Fruit fly (Drosophila melanogaster): Measurements from ENCODE around the gene fzy.

The fzy gene

DNA sequence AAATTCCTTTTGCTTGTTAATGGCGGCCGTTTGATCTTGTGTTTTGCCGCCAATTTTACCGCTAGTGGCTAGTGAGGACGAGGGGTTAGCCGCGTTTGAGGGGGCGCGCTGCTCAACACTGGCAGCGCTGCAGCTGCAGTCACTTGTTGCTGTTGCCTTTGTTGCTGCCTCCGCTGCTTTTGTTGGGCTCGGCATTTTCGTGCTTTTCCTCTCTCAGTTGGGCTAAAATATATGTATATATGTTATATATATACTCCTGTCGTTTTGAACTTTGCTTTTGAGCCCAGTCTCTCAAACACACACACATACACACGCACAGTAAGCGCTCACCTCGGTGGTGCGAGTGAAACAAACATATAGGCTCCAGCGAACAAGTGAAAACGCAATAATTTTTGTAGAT is 14.1 kb downstream of the fzy start:
- TF ChIP-seq Vsx2 (GFP tag; optimal IDR thresholded peaks at IDR 0.05; ENCODE audit: partially characterized antibody) = no peak
- peak; percentile 28 for TF ChIP-seq rgr (GFP tag; optimal IDR thresholded peaks at IDR 0.05)
- no peak for TF ChIP-seq fru (GFP tag; optimal IDR thresholded peaks at IDR 0.05)
- TF ChIP-seq Abd-B (GFP tag; optimal IDR thresholded peaks at IDR 0.05) = no peak
- no peak for TF ChIP-seq Rel (GFP tag; optimal IDR thresholded peaks at IDR 0.05)
- TF ChIP-seq Rel (tag; optimal IDR thresholded peaks at IDR 0.05) = peak; percentile 60
- peak; percentile 74 for TF ChIP-seq sage (GFP tag; optimal IDR thresholded peaks at IDR 0.05)
- peak; percentile 20 for TF ChIP-seq Hnf4 (GFP tag; optimal IDR thresholded peaks at IDR 0.05)
- TF ChIP-seq brk (GFP tag; optimal IDR thresholded peaks at IDR 0.05) = peak; percentile 7

dm6 chr2L:16325515-16326257 is 14.9 kb downstream of the fzy start, which contains the start of gene cact:
cact (minus strand) TSS chr2L:16326207.
- no peak for TF ChIP-seq jim (GFP tag; optimal IDR thresholded peaks at IDR 0.05)
- peak; percentile 98 for TF ChIP-seq woc (GFP tag; optimal IDR thresholded peaks at IDR 0.05)
- TF ChIP-seq Jra (GFP tag; optimal IDR thresholded peaks at IDR 0.05) = peak; percentile 84
- TF ChIP-seq fru (GFP tag; optimal IDR thresholded peaks at IDR 0.05) = peak; percentile 96
- no peak for TF ChIP-seq pan (optimal IDR thresholded peaks at IDR 0.05)
- TF ChIP-seq CrebA (GFP tag; optimal IDR thresholded peaks at IDR 0.05; ENCODE audit: borderline replicate concordance) = no peak
- TF ChIP-seq Dif (GFP tag; optimal IDR thresholded peaks at IDR 0.05; ENCODE audit: partially characterized antibody) = peak; percentile 70
- TF ChIP-seq Hr78 (GFP tag; optimal IDR thresholded peaks at IDR 0.05) = no peak
- TF ChIP-seq Dfd (GFP tag; optimal IDR thresholded peaks at IDR 0.05) = no peak
- peak; percentile 79 to 96 for TF ChIP-seq foxo (GFP tag; optimal IDR thresholded peaks at IDR 0.05)
- TF ChIP-seq HLH106 (tag; optimal IDR thresholded peaks at IDR 0.05) = peak; percentile 91
- TF ChIP-seq Hnf4 (GFP tag; optimal IDR thresholded peaks at IDR 0.05) = peak; percentile 94
- TF ChIP-seq sv (GFP tag; optimal IDR thresholded peaks at IDR 0.05) = peak; percentile 90
- peak; percentile 74 for TF ChIP-seq dsf (GFP tag; optimal IDR thresholded peaks at IDR 0.05; ENCODE audit: borderline replicate concordance)
- TF ChIP-seq lola (GFP tag; optimal IDR thresholded peaks at IDR 0.05) = no peak
- peak; percentile 96 for TF ChIP-seq ey (GFP tag; optimal IDR thresholded peaks at IDR 0.05)
- peak; percentile 89 for TF ChIP-seq Sp1 (GFP tag; optimal IDR thresholded peaks at IDR 0.05)
- TF ChIP-seq br (GFP tag; optimal IDR thresholded peaks at IDR 0.05) = peak; percentile 91
- peak in 1 of 2 experiments; percentile 78 for TF ChIP-seq dl (GFP tag; optimal IDR thresholded peaks at IDR 0.05; ENCODE audit: insufficient read depth in 1 of 2, partially characterized antibody in 2 of 2)
- peak; percentile 82 for TF ChIP-seq dmrt93B (GFP tag; optimal IDR thresholded peaks at IDR 0.05)
- TF ChIP-seq N (GFP tag; optimal IDR thresholded peaks at IDR 0.05) = peak; percentile 24
- TF ChIP-seq psq (GFP tag; optimal IDR thresholded peaks at IDR 0.05) = peak; percentile 88
- peak; percentile 74 for TF ChIP-seq Mio (GFP tag; optimal IDR thresholded peaks at IDR 0.05)
- TF ChIP-seq CG9705 (GFP tag; optimal IDR thresholded peaks at IDR 0.05) = peak; percentile 69
- peak; percentile 94 for TF ChIP-seq OdsH (GFP tag; optimal IDR thresholded peaks at IDR 0.05)
- peak; percentile 90 for TF ChIP-seq tai (GFP tag; optimal IDR thresholded peaks at IDR 0.05)
- no peak for TF ChIP-seq Abd-B (GFP tag; optimal IDR thresholded peaks at IDR 0.05)
- TF ChIP-seq sage (GFP tag; optimal IDR thresholded peaks at IDR 0.05) = peak; percentile 92
- peak; percentile 62 for TF ChIP-seq GATAd (GFP tag; optimal IDR thresholded peaks at IDR 0.05)
- TF ChIP-seq brk (GFP tag; optimal IDR thresholded peaks at IDR 0.05) = peak; percentile 94
- TF ChIP-seq CG32264 (GFP tag; optimal IDR thresholded peaks at IDR 0.05) = peak; percentile 76
- TF ChIP-seq rgr (GFP tag; optimal IDR thresholded peaks at IDR 0.05) = peak; percentile 96
- TF ChIP-seq h (GFP tag; optimal IDR thresholded peaks at IDR 0.05) = peak; percentile 97
- no peak for TF ChIP-seq usp (GFP tag; optimal IDR thresholded peaks at IDR 0.05)
- TF ChIP-seq Myc (optimal IDR thresholded peaks at IDR 0.05) = no peak
- peak; percentile 63 for TF ChIP-seq Rel (GFP tag; optimal IDR thresholded peaks at IDR 0.05)
- peak; percentile 97 for TF ChIP-seq Rel (tag; optimal IDR thresholded peaks at IDR 0.05)
- peak; percentile 66 for TF ChIP-seq Hr83 (GFP tag; optimal IDR thresholded peaks at IDR 0.05; ENCODE audit: poor library complexity, severe bottlenecking)
- no peak for TF ChIP-seq Vsx2 (GFP tag; optimal IDR thresholded peaks at IDR 0.05; ENCODE audit: partially characterized antibody)
